Worm (Caenorhabditis elegans): ENCODE data around the gene flp-3.

DNA sequence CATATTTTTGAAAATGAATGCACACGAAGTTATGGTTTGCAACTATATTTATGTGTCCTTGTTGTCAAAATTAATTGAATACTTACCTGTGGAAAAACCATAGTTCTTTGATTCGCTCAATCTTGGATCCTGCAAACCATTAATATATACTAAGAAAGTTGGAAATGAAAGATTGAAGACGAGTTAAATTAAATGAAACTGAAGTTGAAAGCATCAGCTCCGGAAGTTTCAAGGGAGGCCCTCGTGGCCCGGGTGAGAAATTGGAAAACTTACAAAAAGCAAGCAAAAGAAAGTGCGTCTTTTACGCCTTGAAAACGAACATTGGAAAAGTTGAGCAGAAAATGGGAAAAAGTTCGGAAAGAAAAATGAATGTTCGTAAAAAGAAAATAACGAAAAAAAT is 40.3 kb upstream of the flp-3 start, which contains the start of gene unc-58:
- TF ChIP-seq W03F9.2 (tag; optimal IDR thresholded peaks at IDR 0.05) (no peak), him-1 (tag; optimal IDR thresholded peaks at IDR 0.05) (no peak)
